Worm (Caenorhabditis elegans) whole organism, late embryonic: ENCODE measurements around the gene str-174.

Source experiments
- C38D4.7 ChIP-seq: fragments of 200-800 bp; sonication (Bioruptor generic); optimal IDR thresholded peaks from 2 replicates; lab custom pipeline; 2018; ENCODE audit warnings: mild to moderate bottlenecking, missing genetic modification characterization, moderate library complexity, missing compliant biosample characterization
- K02D7.2 ChIP-seq: sonication (generic microtip); optimal IDR thresholded peaks from 2 replicates; lab custom pipeline; 2017; ENCODE audit warnings: mild to moderate bottlenecking, missing genetic modification characterization, missing compliant biosample characterization
- T23F11.4 ChIP-seq: fragments of 200-800 bp; sonication (Bioruptor generic); optimal IDR thresholded peaks from 2 replicates; lab custom pipeline; 2018; ENCODE audit warnings: mild to moderate bottlenecking, missing genetic modification characterization, missing compliant biosample characterization
- ahr-1 ChIP-seq: sonication (generic microtip); optimal IDR thresholded peaks from 2 replicates; lab custom pipeline; 2016; ENCODE audit warnings: missing genetic modification characterization, missing compliant biosample characterization
- ama-1 ChIP-seq: fragments of 150-350 bp; optimal IDR thresholded peaks from 2 replicates; lab custom pipeline; 2014
- ceh-14 ChIP-seq: sonication (generic microtip); optimal IDR thresholded peaks from 2 replicates; lab custom pipeline; 2016; ENCODE audit warnings: missing genotype, missing genetic modification characterization, missing compliant biosample characterization
- ceh-19 ChIP-seq: fragments of 200-800 bp; sonication (Bioruptor generic); optimal IDR thresholded peaks from 2 replicates; lab custom pipeline; 2018; ENCODE audit warnings: mild to moderate bottlenecking, missing genetic modification characterization, missing compliant biosample characterization
- ceh-2 ChIP-seq: sonication (generic microtip); optimal IDR thresholded peaks from 2 replicates; lab custom pipeline; 2016; ENCODE audit warnings: missing genotype, missing genetic modification characterization, missing compliant biosample characterization
- ceh-24 ChIP-seq: sonication (generic microtip); optimal IDR thresholded peaks from 2 replicates; lab custom pipeline; 2016; ENCODE audit warnings: mild to moderate bottlenecking, missing genetic modification characterization, missing compliant biosample characterization
- ceh-31 ChIP-seq: sonication (generic microtip); optimal IDR thresholded peaks from 2 replicates; lab custom pipeline; 2016; ENCODE audit warnings: missing genetic modification characterization, missing compliant biosample characterization
- ceh-34 ChIP-seq: sonication (generic microtip); optimal IDR thresholded peaks from 2 replicates; lab custom pipeline; 2016; ENCODE audit warnings: mild to moderate bottlenecking, missing genetic modification characterization, missing compliant biosample characterization
- ceh-48 ChIP-seq: sonication (generic microtip); optimal IDR thresholded peaks from 2 replicates; lab custom pipeline; 2016; ENCODE audit warnings: missing genetic modification characterization, inconsistent platforms, missing compliant biosample characterization
- ceh-6 ChIP-seq: fragments of 200-800 bp; sonication (Bioruptor generic); optimal IDR thresholded peaks from 2 replicates; lab custom pipeline; 2018; ENCODE audit warnings: mild to moderate bottlenecking, missing genetic modification characterization, missing compliant biosample characterization
- ceh-9 ChIP-seq: sonication (generic microtip); optimal IDR thresholded peaks from 2 replicates; lab custom pipeline; 2016; ENCODE audit warnings: mild to moderate bottlenecking, missing genetic modification characterization, inconsistent platforms, missing compliant biosample characterization
- che-1 ChIP-seq: sonication (generic microtip); optimal IDR thresholded peaks from 2 replicates; lab custom pipeline; 2016; ENCODE audit warnings: mild to moderate bottlenecking, missing genetic modification characterization, missing compliant biosample characterization
- dmd-4 ChIP-seq: sonication (generic microtip); optimal IDR thresholded peaks from 2 replicates; lab custom pipeline; 2016; ENCODE audit warnings: borderline replicate concordance, missing genetic modification characterization, missing compliant biosample characterization
- elt-2 ChIP-seq: sonication (generic microtip); optimal IDR thresholded peaks from 2 replicates; lab custom pipeline; 2016; ENCODE audit warnings: missing genetic modification reagents, missing genetic modification characterization, missing compliant biosample characterization
- elt-4 ChIP-seq: sonication (generic microtip); optimal IDR thresholded peaks from 2 replicates; lab custom pipeline; 2016; ENCODE audit warnings: missing genetic modification characterization, missing compliant biosample characterization
- ets-4 ChIP-seq: sonication (generic microtip); optimal IDR thresholded peaks from 2 replicates; lab custom pipeline; 2016; ENCODE audit warnings: missing genetic modification characterization, missing compliant biosample characterization
- eyg-1 ChIP-seq: sonication (generic microtip); optimal IDR thresholded peaks from 2 replicates; lab custom pipeline; 2016; ENCODE audit warnings: missing genotype, missing genetic modification characterization, missing compliant biosample characterization
- gmeb-2 ChIP-seq: sonication (generic microtip); optimal IDR thresholded peaks from 2 replicates; lab custom pipeline; 2016; ENCODE audit warnings: missing genetic modification characterization, inconsistent platforms, missing compliant biosample characterization
- hlh-13 ChIP-seq: fragments of 200-800 bp; sonication (Bioruptor generic); optimal IDR thresholded peaks from 2 replicates; lab custom pipeline; 2018; ENCODE audit warnings: mild to moderate bottlenecking, missing genetic modification characterization, missing compliant biosample characterization
- hlh-15 ChIP-seq: sonication (generic microtip); optimal IDR thresholded peaks from 2 replicates; lab custom pipeline; 2016; ENCODE audit warnings: missing genetic modification characterization, missing compliant biosample characterization
- lin-11 ChIP-seq: fragments of 200-800 bp; sonication (Bioruptor generic); optimal IDR thresholded peaks from 2 replicates; lab custom pipeline; 2018; ENCODE audit warnings: mild to moderate bottlenecking, missing genetic modification characterization, missing compliant biosample characterization
- nfya-1 ChIP-seq: sonication (generic microtip); optimal IDR thresholded peaks from 2 replicates; lab custom pipeline; 2017; ENCODE audit warnings: missing genetic modification characterization, mild to moderate bottlenecking, missing compliant biosample characterization, antibody characterized with exemption, moderate library complexity
- nhr-11 ChIP-seq: fragments of 150-350 bp; optimal IDR thresholded peaks from 2 replicates; lab custom pipeline; 2014; ENCODE audit warnings: missing biosample characterization, missing genetic modification characterization
- nhr-232 ChIP-seq: sonication (generic microtip); optimal IDR thresholded peaks from 2 replicates; lab custom pipeline; 2016; ENCODE audit warnings: missing genetic modification characterization, missing compliant biosample characterization
- npax-4 ChIP-seq: sonication (generic microtip); optimal IDR thresholded peaks from 2 replicates; lab custom pipeline; 2016; ENCODE audit warnings: missing genetic modification characterization, missing compliant biosample characterization
- odd-2 ChIP-seq: sonication (generic microtip); optimal IDR thresholded peaks from 2 replicates; lab custom pipeline; 2017; ENCODE audit warnings: antibody characterized with exemption, mild to moderate bottlenecking, missing genetic modification characterization, missing compliant biosample characterization
- pat-9 ChIP-seq: fragments of 200-800 bp; sonication (Bioruptor generic); optimal IDR thresholded peaks from 2 replicates; lab custom pipeline; 2018; ENCODE audit warnings: mild to moderate bottlenecking, missing genetic modification characterization, moderate library complexity, missing compliant biosample characterization
- pax-1 ChIP-seq: fragments of 150-350 bp; optimal IDR thresholded peaks from 2 replicates; lab custom pipeline; 2014; ENCODE audit warnings: missing biosample characterization, missing genetic modification characterization
- pha-2 ChIP-seq: sonication (generic microtip); optimal IDR thresholded peaks from 2 replicates; lab custom pipeline; 2017; ENCODE audit warnings: mild to moderate bottlenecking, missing genetic modification characterization, missing compliant biosample characterization
- pqm-1 ChIP-seq: sonication (generic microtip); optimal IDR thresholded peaks from 2 replicates; lab custom pipeline; 2016; ENCODE audit warnings: missing genetic modification characterization, missing compliant biosample characterization
- pros-1 ChIP-seq: fragments of 150-350 bp; optimal IDR thresholded peaks from 2 replicates; lab custom pipeline; 2014; ENCODE audit warnings: missing biosample characterization, missing genetic modification reagents, missing genetic modification characterization
- ref-2 ChIP-seq: sonication (generic microtip); optimal IDR thresholded peaks from 2 replicates; lab custom pipeline; 2016; ENCODE audit warnings: missing genetic modification characterization, missing compliant biosample characterization
- syd-9 ChIP-seq: sonication (generic microtip); optimal IDR thresholded peaks from 2 replicates; lab custom pipeline; 2016; ENCODE audit warnings: mild to moderate bottlenecking, missing genetic modification characterization, moderate library complexity, missing compliant biosample characterization
- tbx-2 ChIP-seq: sonication (generic microtip); optimal IDR thresholded peaks from 2 replicates; lab custom pipeline; 2016; ENCODE audit warnings: missing genetic modification characterization, missing compliant biosample characterization
- unc-3 ChIP-seq, 2 experiments: fragments of 200-800 bp in 1 of 2; sonication (Bioruptor generic) in 1 of 2; sonication (generic microtip) in 1 of 2; conservative IDR thresholded peaks in 1 of 2; optimal IDR thresholded peaks in 1 of 2; 2 replicates each; pipeline versions ENCODE4 v1.3.6 to Lab custom; 2016 to 2022; ENCODE audit warnings: missing compliant biosample characterization in 2 of 2, missing genetic modification characterization in 2 of 2, missing genetic modification reagents in 1 of 2
- unc-86 ChIP-seq: sonication (generic microtip); optimal IDR thresholded peaks from 2 replicates; lab custom pipeline; 2016; ENCODE audit warnings: missing genetic modification characterization, missing compliant biosample characterization
- zip-5 ChIP-seq: sonication (generic microtip); optimal IDR thresholded peaks from 2 replicates; lab custom pipeline; 2016; ENCODE audit warnings: missing genetic modification characterization, missing compliant biosample characterization
- ztf-16 ChIP-seq: sonication (generic microtip); optimal IDR thresholded peaks from 2 replicates; lab custom pipeline; 2017; ENCODE audit warnings: missing genetic modification characterization, missing compliant biosample characterization

The str-174 gene

ce11 chrIV:4909039-4909438, 34.5 kb upstream of the str-174 start, which contains the start of gene str-159:
str-159 (plus strand) TSS chrIV:4909339.
- no peak for TF ChIP-seq ceh-24 (tag; lab: Kevin White, UChicago)
- no peak for TF ChIP-seq ceh-34
- TF ChIP-seq hlh-15 (tag; lab: Kevin White, UChicago) = no peak
- no peak for TF ChIP-seq ref-2 (tag; lab: Kevin White, UChicago)
- no peak for TF ChIP-seq ceh-19 (GFP tag; lab: Kevin White, UChicago)
- TF ChIP-seq ceh-48 = no peak
- no peak for TF ChIP-seq pha-2 (tag; lab: Kevin White, UChicago)
- no peak for TF ChIP-seq hlh-13 (GFP tag; lab: Kevin White, UChicago)
- no peak for TF ChIP-seq elt-4
- no peak for TF ChIP-seq odd-2 (tag; lab: Kevin White, UChicago)
- TF ChIP-seq K02D7.2 (tag; lab: Kevin White, UChicago) = no peak
- no peak for TF ChIP-seq eyg-1
- no peak for TF ChIP-seq lin-11 (tag; lab: Kevin White, UChicago)
- TF ChIP-seq syd-9 (tag; lab: Kevin White, UChicago) = no peak

- no peak for TF ChIP-seq pqm-1
- TF ChIP-seq C38D4.7 (GFP tag; lab: Kevin White, UChicago) = no peak
- TF ChIP-seq T23F11.4 (GFP tag; lab: Kevin White, UChicago) = no peak
- TF ChIP-seq gmeb-2 = no peak
- TF ChIP-seq K02D7.2 (tag; lab: Kevin White, UChicago) = no peak
- TF ChIP-seq ceh-9 (tag; lab: Kevin White, UChicago) = no peak
- TF ChIP-seq, all 69 proteins: peak for 0
Measured at ce11 chrIV:4905645-4906135, 31.2 kb upstream of the str-174 start, which contains the start of gene T08B6.4. T08B6.4 (plus strand) TSS chrIV:4905695.

- no peak for TF ChIP-seq pros-1 (tag; lab: Kevin White, UChicago)
- no peak for TF ChIP-seq elt-2 (tag; lab: Kevin White, UChicago)
- no peak for TF ChIP-seq pat-9 (tag; lab: Kevin White, UChicago)
- no peak for TF ChIP-seq che-1
- no peak for TF ChIP-seq nhr-11 (tag; lab: Kevin White, UChicago)
- TF ChIP-seq ets-4 (tag; lab: Kevin White, UChicago) = no peak
- TF ChIP-seq unc-86 = no peak
- TF ChIP-seq ztf-16 (tag; lab: Kevin White, UChicago) = no peak
- TF ChIP-seq ceh-2 = no peak
- no peak for TF ChIP-seq ref-2 (tag; lab: Kevin White, UChicago)
- TF ChIP-seq ceh-31 = no peak
- TF ChIP-seq ceh-9 (tag; lab: Kevin White, UChicago) = no peak
- TF ChIP-seq ama-1 (lab: Kevin White, UChicago) = no peak
Measured at ce11 chrIV:4903961-4904360, 29.5 kb upstream of the str-174 start, which contains the start of gene str-161. str-161 (minus strand) TSS chrIV:4904061.

ce11 chrIV:4890543-4890942, 16.0 kb upstream of the str-174 start, which contains the start of gene T08B6.9:
T08B6.9 (plus strand) TSS chrIV:4890843.
- TF ChIP-seq tbx-2 = no peak
- TF ChIP-seq nhr-11 (tag; lab: Kevin White, UChicago) = no peak
- TF ChIP-seq pax-1 (tag; lab: Kevin White, UChicago) = no peak
- no peak for TF ChIP-seq ceh-19 (GFP tag; lab: Kevin White, UChicago)
- TF ChIP-seq unc-3 (GFP tag; conservative IDR thresholded peaks at IDR 0.05; lab: Robert Waterston, UW) = no peak
- no peak for TF ChIP-seq unc-3 (tag; optimal IDR thresholded peaks at IDR 0.05; lab: Kevin White, UChicago)
- TF ChIP-seq hlh-15 (tag; lab: Kevin White, UChicago) = no peak
- TF ChIP-seq elt-2 (tag; lab: Kevin White, UChicago) = no peak
- no peak for TF ChIP-seq npax-4
- no peak for TF ChIP-seq ceh-34
- TF ChIP-seq zip-5 (tag; lab: Kevin White, UChicago) = no peak
- TF ChIP-seq nhr-232 (tag; lab: Kevin White, UChicago) = no peak
- TF ChIP-seq nfya-1 (tag; lab: Kevin White, UChicago) = no peak
- TF ChIP-seq lin-11 (tag; lab: Kevin White, UChicago) = no peak
- TF ChIP-seq ahr-1 (tag; lab: Kevin White, UChicago) = no peak
- no peak for TF ChIP-seq ztf-16 (tag; lab: Kevin White, UChicago)
- no peak for TF ChIP-seq ceh-14 (tag; lab: Kevin White, UChicago)
- no peak for TF ChIP-seq ceh-6 (GFP tag; lab: Kevin White, UChicago)
- no peak for TF ChIP-seq eyg-1
- TF ChIP-seq dmd-4 (tag; lab: Kevin White, UChicago) = no peak
